Fruit fly (Drosophila melanogaster): Measurements from ENCODE around the gene CG32708.

Gene CG32708

dm6 chrX:9078263-9078662 lies 7.5 kb upstream of the CG32708 start, which contains the start of gene CG44325 (continued):
- peak; percentile 49 for TF ChIP-seq CG7368 (GFP tag; optimal IDR thresholded peaks at IDR 0.05)
- TF ChIP-seq CG8119 (GFP tag; IDR thresholded peaks at IDR 0.05), result peak; percentile 29; the same call in 1 of the 3 replicates
- TF ChIP-seq pdm3 (GFP tag; optimal IDR thresholded peaks at IDR 0.05), result no peak
- peak; percentile 50 for TF ChIP-seq dsx (GFP tag; optimal IDR thresholded peaks at IDR 0.05; ENCODE audit: poor library complexity, severe bottlenecking)
- TF ChIP-seq CG6808 (GFP tag; optimal IDR thresholded peaks at IDR 0.05), result peak; percentile 9
- no peak for TF ChIP-seq CG11902 (GFP tag; optimal IDR thresholded peaks at IDR 0.05)
- no peak for TF ChIP-seq fd59A (GFP tag; optimal IDR thresholded peaks at IDR 0.05)
- TF ChIP-seq CG11294 (GFP tag; IDR thresholded peaks at IDR 0.05), result no peak
- TF ChIP-seq CG10631 (GFP tag; optimal IDR thresholded peaks at IDR 0.05), result no peak

- no peak for TF ChIP-seq spab (GFP tag; optimal IDR thresholded peaks at IDR 0.05)
- no peak for TF ChIP-seq fd85E (GFP tag; optimal IDR thresholded peaks at IDR 0.05)
- peak; percentile 31 for TF ChIP-seq CG10669 (GFP tag; optimal IDR thresholded peaks at IDR 0.05)
- peak in 1 of 2 experiments; percentile 51 for TF ChIP-seq salr (GFP tag; optimal IDR thresholded peaks at IDR 0.05)
- peak; percentile 52 for TF ChIP-seq CG11762 (GFP tag; optimal IDR thresholded peaks at IDR 0.05; ENCODE audit: insufficient read depth)
- TF ChIP-seq Eip75B (GFP tag; optimal IDR thresholded peaks at IDR 0.05), result peak; percentile 49
- peak; percentile 14 for TF ChIP-seq CG1621 (tag; optimal IDR thresholded peaks at IDR 0.05)
- TF ChIP-seq CG16779 (tag; optimal IDR thresholded peaks at IDR 0.05), result no peak
- TF ChIP-seq CG3919 (GFP tag; optimal IDR thresholded peaks at IDR 0.05), result peak; percentile 66
- peak; percentile 52 for TF ChIP-seq Ets96B (tag; optimal IDR thresholded peaks at IDR 0.05)
- TF ChIP-seq Sox14 (GFP tag; optimal IDR thresholded peaks at IDR 0.05), result peak; percentile 42
- peak in 1 of 2 experiments; percentile 56 for TF ChIP-seq ss (GFP tag; optimal IDR thresholded peaks at IDR 0.05)
- peak; percentile 61; the same call in 1 of the 2 replicates for TF ChIP-seq Gug (GFP tag; IDR thresholded peaks at IDR 0.05)
- peak; percentile 24 for TF ChIP-seq CG8319 (GFP tag; optimal IDR thresholded peaks at IDR 0.05)
- peak; percentile 48 for TF ChIP-seq Lpt (GFP tag; optimal IDR thresholded peaks at IDR 0.05)
- TF ChIP-seq dsx (GFP tag; optimal IDR thresholded peaks at IDR 0.05; ENCODE audit: poor library complexity, severe bottlenecking), result peak; percentile 36
- TF ChIP-seq Hr4 (GFP tag; optimal IDR thresholded peaks at IDR 0.05), result peak; percentile 72
- TF ChIP-seq Met (GFP tag; optimal IDR thresholded peaks at IDR 0.05), result peak; percentile 66
- no peak for TF ChIP-seq fd59A (GFP tag; optimal IDR thresholded peaks at IDR 0.05)
- no peak for TF ChIP-seq CG11294 (GFP tag; IDR thresholded peaks at IDR 0.05)
- TF ChIP-seq Hr38 (GFP tag; optimal IDR thresholded peaks at IDR 0.05), result no peak
- peak; percentile 64 for TF ChIP-seq Smox (GFP tag; optimal IDR thresholded peaks at IDR 0.05)
- peak; percentile 63 for TF ChIP-seq Sox102F (GFP tag; optimal IDR thresholded peaks at IDR 0.05)
- peak; percentile 72 for TF ChIP-seq OdsH (GFP tag; optimal IDR thresholded peaks at IDR 0.05)
- no peak for TF ChIP-seq CG9139 (GFP tag; optimal IDR thresholded peaks at IDR 0.05)
- peak; percentile 37 for TF ChIP-seq Ets21C (GFP tag; optimal IDR thresholded peaks at IDR 0.05)
- peak; percentile 71 for TF ChIP-seq eg (GFP tag; IDR thresholded peaks at IDR 0.05)
- TF ChIP-seq CG15336 (GFP tag; IDR thresholded peaks at IDR 0.05), result peak; percentile 36; the same call in 1 of the 2 replicates
- peak; percentile 79 for TF ChIP-seq svp (GFP tag)
- TF ChIP-seq lz (GFP tag; optimal IDR thresholded peaks at IDR 0.05), result peak; percentile 67
- peak; percentile 58 for TF ChIP-seq CG31627 (GFP tag; optimal IDR thresholded peaks at IDR 0.05)
- TF ChIP-seq dac (GFP tag; optimal IDR thresholded peaks at IDR 0.05), result peak; percentile 9
- TF ChIP-seq topi (GFP tag; optimal IDR thresholded peaks at IDR 0.05), result peak; percentile 63
- peak; percentile 32 for TF ChIP-seq CG7368 (GFP tag; optimal IDR thresholded peaks at IDR 0.05)
- TF ChIP-seq CG10631 (GFP tag; optimal IDR thresholded peaks at IDR 0.05), result peak; percentile 75
- no peak for TF ChIP-seq CG4318 (GFP tag; optimal IDR thresholded peaks at IDR 0.05)
- TF ChIP-seq achi (GFP tag; optimal IDR thresholded peaks at IDR 0.05), result peak; percentile 72
- TF ChIP-seq CG34406 (GFP tag; optimal IDR thresholded peaks at IDR 0.05), result peak; percentile 44
- no peak for TF ChIP-seq fkh (GFP tag; optimal IDR thresholded peaks at IDR 0.05)
- TF ChIP-seq CG8119 (GFP tag; IDR thresholded peaks at IDR 0.05), result 0 out of 3 replicates have a peak, but pooled peaks have one; percentile 38
- no peak for TF ChIP-seq CG6854 (GFP tag; optimal IDR thresholded peaks at IDR 0.05)
- peak; percentile 84 for TF ChIP-seq Eip78C (GFP tag)
- peak; percentile 35 for TF ChIP-seq CG6792 (GFP tag; optimal IDR thresholded peaks at IDR 0.05)
- peak; percentile 66 for TF ChIP-seq pdm3 (GFP tag; optimal IDR thresholded peaks at IDR 0.05)
- peak; percentile 68 for TF ChIP-seq acj6 (GFP tag; optimal IDR thresholded peaks at IDR 0.05)
- TF ChIP-seq esn (GFP tag; optimal IDR thresholded peaks at IDR 0.05), result peak; percentile 78
- TF ChIP-seq CG8632 (GFP tag; optimal IDR thresholded peaks at IDR 0.05), result peak; percentile 7
Measured at dm6 chrX:9080962-9081361, 4.8 kb upstream of the CG32708 start, which contains the start of the genes CG7246 and HP1b. TSS of gene CG7246 (minus strand) at chrX:9081057. TSS of gene HP1b (plus strand) at chrX:9081063.

Data from whole organism, prepupa.